Worm (Caenorhabditis elegans): ENCODE measurements around the gene rde-8.
A peak's percentile ranks its signal among the peaks of the same experiment; 100 is the strongest.

rde-8 gene

DNA sequence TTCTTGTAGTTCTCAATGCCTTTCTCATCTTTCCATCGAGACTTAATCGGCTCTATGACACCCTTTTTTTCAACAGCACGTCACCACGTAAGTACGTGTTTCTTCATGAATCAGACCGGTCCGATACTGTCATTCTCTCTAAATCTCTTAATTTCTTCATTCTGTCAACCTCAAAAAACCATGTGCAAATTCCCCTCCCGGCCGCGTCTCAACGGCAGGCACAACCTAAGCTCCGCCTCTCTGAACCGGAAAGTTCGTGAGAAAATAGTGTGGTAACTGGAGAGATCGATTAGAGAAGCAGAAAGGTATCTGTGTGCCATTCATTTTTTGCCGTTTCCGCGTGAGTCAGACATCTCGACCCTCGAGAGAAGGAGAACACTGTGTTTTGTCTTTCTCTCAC, 11.5 kb upstream of the rde-8 start, which contains the start of gene nas-8:
nas-8 (plus strand) TSS at position 301 of the 400 bp plus-strand sequence.
- TF ChIP-seq klf-2 (GFP tag; conservative IDR thresholded peaks at IDR 0.05) (no peak), ref-1 (GFP tag; conservative IDR thresholded peaks at IDR 0.05) (no peak), cog-1 (tag; optimal IDR thresholded peaks at IDR 0.05) (no peak), med-1 (GFP tag; optimal IDR thresholded peaks at IDR 0.05; ENCODE audit: insufficient read depth) (no peak), ztf-29 (GFP tag; IDR thresholded peaks at IDR 0.05) (no peak), flt-1 (GFP tag; IDR thresholded peaks at IDR 0.05) (no peak), ztf-23 (GFP tag; IDR thresholded peaks at IDR 0.05) (no peak), tab-1 (GFP tag; IDR thresholded peaks at IDR 0.05) (no peak), T22C8.4 (GFP tag; IDR thresholded peaks at IDR 0.05) (no peak)

DNA sequence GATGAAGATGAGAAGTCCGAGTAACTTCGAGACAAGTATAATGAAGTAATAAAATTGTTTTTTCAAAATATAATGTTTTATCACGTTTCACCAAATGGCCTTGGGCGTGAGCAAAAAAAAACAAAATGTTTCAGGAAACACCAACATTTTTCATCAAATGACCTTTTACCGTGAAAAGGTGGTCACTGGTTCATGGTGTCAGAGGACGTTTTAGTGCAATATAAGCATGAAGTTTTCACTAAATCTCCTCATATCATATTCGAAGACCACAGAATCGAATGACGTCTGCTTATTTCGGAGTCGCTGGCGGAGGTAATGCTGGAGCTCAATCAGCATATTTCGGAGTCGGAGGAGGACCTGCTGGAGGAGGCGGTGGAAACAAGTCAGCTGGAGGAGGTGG, 8.3 kb upstream of the rde-8 start, which contains the start of the genes ZC477.7 and ssq-3:
ZC477.7 (minus strand) TSS at position 101 of the 400 bp plus-strand sequence.
ssq-3 (plus strand) TSS at position 251 of the 400 bp plus-strand sequence.
- TF ChIP-seq klf-2 (GFP tag; conservative IDR thresholded peaks at IDR 0.05) = no peak
- no peak for TF ChIP-seq cog-1 (tag; optimal IDR thresholded peaks at IDR 0.05)
- no peak for TF ChIP-seq ztf-23 (GFP tag; IDR thresholded peaks at IDR 0.05)
- no peak for TF ChIP-seq T22C8.4 (GFP tag; IDR thresholded peaks at IDR 0.05)
- no peak for TF ChIP-seq ref-1 (GFP tag; conservative IDR thresholded peaks at IDR 0.05)
- no peak for TF ChIP-seq ztf-29 (GFP tag; IDR thresholded peaks at IDR 0.05)
- TF ChIP-seq med-1 (GFP tag; optimal IDR thresholded peaks at IDR 0.05; ENCODE audit: insufficient read depth) = no peak

DNA sequence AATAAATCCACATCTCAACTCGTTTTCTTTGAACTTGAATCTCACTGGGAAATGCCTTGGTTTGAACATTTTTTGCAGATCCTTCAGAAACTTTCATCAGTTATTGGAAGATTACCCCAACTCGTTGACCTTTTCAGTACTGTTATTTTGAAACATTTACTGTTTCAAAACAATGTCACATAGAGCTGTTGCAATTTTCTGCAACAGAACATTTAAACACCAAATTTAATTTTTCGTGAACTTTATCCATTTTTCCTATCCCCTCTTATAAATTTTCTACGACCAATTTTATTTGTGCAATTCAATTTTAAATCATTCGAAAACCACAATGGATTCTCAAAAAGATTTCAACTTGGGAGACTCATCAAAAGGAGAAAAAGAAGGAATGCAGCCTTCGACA, 4.8 kb upstream of the rde-8 start, which contains the start of gene ZC477.2:
ZC477.2 (plus strand) TSS at position 301 of the 400 bp plus-strand sequence.
- no peak for TF ChIP-seq cog-1 (tag; optimal IDR thresholded peaks at IDR 0.05)
- no peak for TF ChIP-seq ref-1 (GFP tag; conservative IDR thresholded peaks at IDR 0.05)
- TF ChIP-seq ztf-29 (GFP tag; IDR thresholded peaks at IDR 0.05) = no peak
- no peak for TF ChIP-seq tab-1 (GFP tag; IDR thresholded peaks at IDR 0.05)
- no peak for TF ChIP-seq T22C8.4 (GFP tag; IDR thresholded peaks at IDR 0.05)
- no peak for TF ChIP-seq ztf-23 (GFP tag; IDR thresholded peaks at IDR 0.05)
- TF ChIP-seq flt-1 (GFP tag; IDR thresholded peaks at IDR 0.05) = no peak
- TF ChIP-seq med-1 (GFP tag; optimal IDR thresholded peaks at IDR 0.05; ENCODE audit: insufficient read depth) = no peak
- no peak for TF ChIP-seq klf-2 (GFP tag; conservative IDR thresholded peaks at IDR 0.05)

DNA sequence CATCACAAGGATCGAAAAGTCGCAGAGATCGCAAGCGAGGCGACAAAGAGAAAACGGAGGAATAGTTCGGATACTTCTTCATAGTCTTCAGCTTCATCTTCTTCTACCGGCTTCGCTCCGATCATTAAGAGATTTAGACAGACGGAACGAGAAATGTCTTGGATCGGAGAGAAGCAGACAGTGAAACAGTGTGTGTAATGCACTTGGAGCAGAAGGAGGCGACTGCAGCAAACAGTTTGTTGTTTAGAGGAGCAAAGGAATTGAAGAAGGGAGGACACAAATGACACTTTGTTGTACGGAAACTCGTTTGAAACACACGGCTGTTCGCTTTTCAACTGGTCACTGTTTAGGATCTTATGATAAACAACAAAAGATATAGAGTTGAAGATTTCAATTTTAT, 3.7 kb downstream of the rde-8 start:
- TF ChIP-seq ref-1 (GFP tag; conservative IDR thresholded peaks at IDR 0.05) (no peak), cog-1 (tag; optimal IDR thresholded peaks at IDR 0.05) (peak; percentile 29), ztf-23 (GFP tag; IDR thresholded peaks at IDR 0.05) (no peak), T22C8.4 (GFP tag; IDR thresholded peaks at IDR 0.05) (no peak)

DNA sequence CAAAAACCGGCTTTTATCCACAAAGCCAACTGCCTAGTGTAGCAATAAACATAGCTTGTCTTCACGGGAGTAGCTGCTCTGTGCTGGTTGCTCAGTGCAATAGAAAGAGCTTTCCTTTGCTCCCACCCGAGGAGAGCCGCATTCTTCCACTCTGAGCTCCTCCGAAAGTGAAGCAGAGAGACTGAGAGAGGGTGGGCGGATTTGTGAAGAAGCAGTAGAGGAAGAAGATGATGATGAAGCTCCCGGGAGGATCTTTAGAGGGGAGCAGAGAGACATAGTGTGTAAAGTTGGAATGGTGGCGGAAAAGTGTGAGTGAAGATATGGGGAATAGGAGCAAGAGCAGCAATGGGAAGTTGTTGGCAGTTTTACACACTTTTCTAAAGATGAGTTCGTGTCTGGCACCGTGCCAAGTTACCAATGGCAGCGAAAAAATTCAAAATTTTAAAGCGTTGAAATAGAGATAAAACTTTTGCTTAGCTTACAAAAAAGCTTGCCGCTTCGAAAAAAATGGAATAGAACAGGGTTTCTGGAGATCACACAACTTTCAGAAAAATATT, 4.5 kb downstream of the rde-8 start, which contains the start of gene ZC477.4:
ZC477.4 (minus strand) TSS at position 276 of the 557 bp plus-strand sequence.
- TF ChIP-seq ref-1 (GFP tag; conservative IDR thresholded peaks at IDR 0.05) = no peak
- TF ChIP-seq ztf-23 (GFP tag; IDR thresholded peaks at IDR 0.05) = no peak
- TF ChIP-seq cog-1 (tag; optimal IDR thresholded peaks at IDR 0.05) = no peak
- TF ChIP-seq med-1 (GFP tag; optimal IDR thresholded peaks at IDR 0.05; ENCODE audit: insufficient read depth) = no peak
- TF ChIP-seq ztf-29 (GFP tag; IDR thresholded peaks at IDR 0.05) = no peak
- TF ChIP-seq tab-1 (GFP tag; IDR thresholded peaks at IDR 0.05) = no peak
- no peak for TF ChIP-seq flt-1 (GFP tag; IDR thresholded peaks at IDR 0.05)
- TF ChIP-seq T22C8.4 (GFP tag; IDR thresholded peaks at IDR 0.05) = no peak
- TF ChIP-seq klf-2 (GFP tag; conservative IDR thresholded peaks at IDR 0.05) = no peak

DNA sequence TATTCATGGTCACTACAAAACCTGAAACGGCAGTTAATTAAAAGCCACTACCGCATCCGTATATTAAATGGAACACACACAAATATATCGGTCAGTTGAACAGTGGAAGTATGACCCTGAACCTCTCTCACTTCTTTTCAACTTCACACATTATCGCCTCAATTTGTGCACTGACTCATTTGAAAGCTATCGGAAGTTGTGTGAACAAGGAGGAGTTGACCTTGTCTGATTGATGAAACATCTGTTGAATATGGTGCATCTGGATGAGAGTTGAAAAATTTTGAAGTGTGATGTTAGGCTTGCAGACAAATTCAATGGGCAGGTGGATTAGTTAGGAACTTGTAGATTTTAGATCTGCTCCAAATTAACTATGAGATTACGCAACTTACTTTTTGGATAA, 5.6 kb downstream of the rde-8 start:
- TF ChIP-seq ztf-23 (GFP tag; IDR thresholded peaks at IDR 0.05) = no peak
- no peak for TF ChIP-seq ref-1 (GFP tag; conservative IDR thresholded peaks at IDR 0.05)
- TF ChIP-seq tab-1 (GFP tag; IDR thresholded peaks at IDR 0.05) = no peak
- TF ChIP-seq med-1 (GFP tag; optimal IDR thresholded peaks at IDR 0.05; ENCODE audit: insufficient read depth) = no peak
- no peak for TF ChIP-seq ztf-29 (GFP tag; IDR thresholded peaks at IDR 0.05)
- no peak for TF ChIP-seq cog-1 (tag; optimal IDR thresholded peaks at IDR 0.05)
- no peak for TF ChIP-seq klf-2 (GFP tag; conservative IDR thresholded peaks at IDR 0.05)
- TF ChIP-seq T22C8.4 (GFP tag; IDR thresholded peaks at IDR 0.05) = no peak
- TF ChIP-seq flt-1 (GFP tag; IDR thresholded peaks at IDR 0.05) = no peak

DNA sequence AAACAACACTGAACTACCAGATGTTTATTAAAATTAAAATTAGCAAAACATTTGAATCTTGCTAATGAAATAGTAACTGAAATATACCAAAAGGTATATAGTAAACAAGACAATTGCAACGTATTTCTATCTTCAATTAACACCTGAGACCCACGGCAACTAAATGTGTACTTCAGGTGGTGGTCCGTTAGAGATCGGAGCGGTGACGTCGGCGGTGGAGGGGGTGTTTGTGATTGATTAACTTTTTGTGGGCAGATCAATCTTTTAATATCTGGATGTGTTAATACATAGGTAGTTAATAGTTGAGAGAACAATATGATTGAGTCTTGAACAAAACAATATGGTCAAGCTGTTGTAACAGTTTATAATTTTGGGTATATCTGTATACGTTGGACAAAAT, 7.0 kb downstream of the rde-8 start:
- TF ChIP-seq cog-1 (tag; optimal IDR thresholded peaks at IDR 0.05) = no peak
- no peak for TF ChIP-seq med-1 (GFP tag; optimal IDR thresholded peaks at IDR 0.05; ENCODE audit: insufficient read depth)

DNA sequence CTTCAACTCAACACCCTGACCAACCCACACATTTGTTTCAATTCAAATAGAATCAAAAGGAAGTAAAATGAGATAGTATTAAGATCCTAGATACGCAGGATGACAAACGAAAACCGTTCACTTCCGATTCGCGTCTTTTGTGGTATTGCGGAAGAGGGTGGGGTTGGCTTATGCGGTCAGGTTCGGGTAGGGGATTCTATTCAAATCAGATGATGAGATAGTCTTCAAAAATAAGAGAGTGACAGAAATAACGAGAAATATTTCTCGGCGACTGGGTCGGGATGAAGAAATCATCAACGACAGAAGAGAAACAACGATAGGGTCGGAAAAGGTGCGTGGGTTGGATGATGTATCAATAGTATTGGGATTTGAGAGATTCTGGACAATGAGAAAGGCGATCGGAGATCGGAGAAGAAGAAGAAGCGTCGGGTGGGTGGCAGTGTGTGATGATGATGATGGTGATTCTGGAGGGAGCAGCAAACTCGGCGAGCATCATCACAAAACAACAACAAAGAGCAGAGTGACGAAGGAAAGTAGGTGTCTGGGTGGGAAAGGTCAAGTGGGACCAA, 7.6 kb downstream of the rde-8 start:
- TF ChIP-seq med-1 (GFP tag; optimal IDR thresholded peaks at IDR 0.05; ENCODE audit: insufficient read depth) = no peak
- no peak for TF ChIP-seq ref-1 (GFP tag; conservative IDR thresholded peaks at IDR 0.05)
- no peak for TF ChIP-seq cog-1 (tag; optimal IDR thresholded peaks at IDR 0.05)
- no peak for TF ChIP-seq ztf-23 (GFP tag; IDR thresholded peaks at IDR 0.05)
- no peak for TF ChIP-seq ztf-29 (GFP tag; IDR thresholded peaks at IDR 0.05)
- TF ChIP-seq tab-1 (GFP tag; IDR thresholded peaks at IDR 0.05) = no peak
- TF ChIP-seq flt-1 (GFP tag; IDR thresholded peaks at IDR 0.05) = no peak
- no peak for TF ChIP-seq klf-2 (GFP tag; conservative IDR thresholded peaks at IDR 0.05)
- TF ChIP-seq T22C8.4 (GFP tag; IDR thresholded peaks at IDR 0.05) = no peak

DNA sequence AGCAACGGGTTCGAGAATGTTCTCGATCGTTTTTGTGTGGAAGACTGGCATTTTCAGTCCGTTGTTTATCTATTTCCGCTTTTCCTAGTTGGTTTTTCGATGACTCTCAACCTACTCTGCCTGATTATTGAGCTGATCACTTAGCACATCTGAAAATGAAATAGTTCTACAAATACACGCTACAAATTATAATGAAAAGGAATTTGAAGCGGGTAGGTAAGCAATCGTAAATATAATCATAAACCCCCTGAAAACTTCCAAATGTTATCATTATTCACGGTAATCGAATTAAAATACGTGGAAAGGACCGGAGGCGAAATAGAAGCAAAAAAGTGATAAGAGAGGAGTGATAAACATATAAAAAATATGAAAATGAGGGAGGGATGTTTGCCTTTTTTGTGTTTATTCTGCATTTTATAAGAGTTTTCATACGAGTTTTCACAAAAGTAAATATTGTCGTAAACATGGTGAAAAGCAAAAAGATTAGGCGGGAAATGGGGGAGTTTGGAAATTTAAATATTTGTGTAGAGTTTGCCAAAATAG, 8.8 kb downstream of the rde-8 start, which contains the start of gene deb-1:
deb-1 (minus strand) TSS at position 51 of the 543 bp plus-strand sequence.
- TF ChIP-seq tab-1 (GFP tag; IDR thresholded peaks at IDR 0.05) (no peak), ref-1 (GFP tag; conservative IDR thresholded peaks at IDR 0.05) (no peak), ztf-23 (GFP tag; IDR thresholded peaks at IDR 0.05) (no peak), flt-1 (GFP tag; IDR thresholded peaks at IDR 0.05) (no peak), med-1 (GFP tag; optimal IDR thresholded peaks at IDR 0.05; ENCODE audit: insufficient read depth) (no peak), cog-1 (tag; optimal IDR thresholded peaks at IDR 0.05) (no peak), klf-2 (GFP tag; conservative IDR thresholded peaks at IDR 0.05) (no peak), T22C8.4 (GFP tag; IDR thresholded peaks at IDR 0.05) (no peak), ztf-29 (GFP tag; IDR thresholded peaks at IDR 0.05) (no peak)
